Worm (Caenorhabditis elegans) whole organism, L2 larva: ENCODE measurements around the gene ogt-1.
A peak's percentile ranks its signal among the peaks of the same experiment; 100 is the strongest.

Experiments used
- F13H6.1 ChIP-seq: sonication (generic microtip); optimal IDR thresholded peaks from 2 replicates; lab custom pipeline; 2016; ENCODE audit warnings: missing genetic modification characterization, missing compliant biosample characterization
- ama-1 ChIP-seq: fragments of 150-350 bp; optimal IDR thresholded peaks from 2 replicates; lab custom pipeline; 2018; ENCODE audit warnings: inconsistent platforms
- ceh-16 ChIP-seq: fragments of 150-350 bp; optimal IDR thresholded peaks from 2 replicates; lab custom pipeline; 2014; ENCODE audit warnings: missing biosample characterization, missing genetic modification characterization
- crh-2 ChIP-seq: sonication (generic microtip); optimal IDR thresholded peaks from 2 replicates; lab custom pipeline; 2017; ENCODE audit warnings: missing biosample characterization, missing genetic modification characterization
- egl-27 ChIP-seq: sonication (generic microtip); optimal IDR thresholded peaks from 3 replicates; lab custom pipeline; 2017; ENCODE audit warnings: missing biosample characterization, missing genetic modification reagents, missing genetic modification characterization
- elt-3 ChIP-seq: sonication (generic microtip); optimal IDR thresholded peaks from 2 replicates; lab custom pipeline; 2017; ENCODE audit warnings: missing biosample characterization, missing genetic modification characterization
- fos-1 ChIP-seq: fragments of 150-350 bp; optimal IDR thresholded peaks from 2 replicates; lab custom pipeline; 2014; ENCODE audit warnings: missing biosample characterization, missing genetic modification characterization
- gmeb-1 ChIP-seq: fragments of 150-350 bp; optimal IDR thresholded peaks from 2 replicates; lab custom pipeline; 2014; ENCODE audit warnings: missing biosample characterization, missing genetic modification characterization
- lin-11 ChIP-seq: fragments of 150-350 bp; sonication (generic microtip); optimal IDR thresholded peaks from 2 replicates; lab custom pipeline; 2014; ENCODE audit warnings: missing biosample characterization, missing genetic modification characterization, inconsistent platforms, mixed read lengths
- lin-13 ChIP-seq: fragments of 150-350 bp; optimal IDR thresholded peaks from 2 replicates; lab custom pipeline; 2014; ENCODE audit warnings: missing biosample characterization, missing genetic modification reagents, missing genetic modification characterization
- lsy-2 ChIP-seq, 2 experiments: fragments of 150-350 bp in 1 of 2; sonication (generic microtip) in 1 of 2; optimal IDR thresholded peaks; 2 replicates each; lab custom pipeline; 2014 to 2017; ENCODE audit warnings: missing biosample characterization in 2 of 2, missing genetic modification characterization in 2 of 2
- mab-5 ChIP-seq: fragments of 150-350 bp; optimal IDR thresholded peaks from 2 replicates; lab custom pipeline; 2014; ENCODE audit warnings: missing biosample characterization, missing genetic modification characterization
- mdl-1 ChIP-seq, 2 experiments: fragments of 150-350 bp in 1 of 2; sonication (generic microtip) in 1 of 2; optimal IDR thresholded peaks; 2 replicates each; lab custom pipeline; 2017; ENCODE audit warnings: missing biosample characterization in 2 of 2, missing genetic modification characterization in 2 of 2
- nhr-10 ChIP-seq: sonication (generic microtip); optimal IDR thresholded peaks from 2 replicates; lab custom pipeline; 2017; ENCODE audit warnings: missing biosample characterization, missing genetic modification characterization
- nhr-11 ChIP-seq: fragments of 150-350 bp; optimal IDR thresholded peaks from 2 replicates; lab custom pipeline; 2014; ENCODE audit warnings: missing biosample characterization, missing genetic modification characterization
- nhr-12 ChIP-seq: fragments of 150-350 bp; optimal IDR thresholded peaks from 2 replicates; lab custom pipeline; 2014; ENCODE audit warnings: missing biosample characterization, missing genetic modification characterization
- nhr-129 ChIP-seq: fragments of 150-350 bp; optimal IDR thresholded peaks from 2 replicates; lab custom pipeline; 2014; ENCODE audit warnings: missing biosample characterization, missing genetic modification characterization
- nhr-21 ChIP-seq: fragments of 150-350 bp; optimal IDR thresholded peaks from 2 replicates; lab custom pipeline; 2014; ENCODE audit warnings: missing biosample characterization, missing genetic modification characterization
- nhr-23 ChIP-seq: fragments of 150-350 bp; optimal IDR thresholded peaks from 2 replicates; lab custom pipeline; 2014; ENCODE audit warnings: missing biosample characterization, missing genetic modification reagents, missing genetic modification characterization
- nhr-237 ChIP-seq: fragments of 150-350 bp; optimal IDR thresholded peaks from 2 replicates; lab custom pipeline; 2014; ENCODE audit warnings: missing biosample characterization, missing genetic modification characterization
- nhr-25 ChIP-seq: fragments of 150-350 bp; sonication (generic microtip); optimal IDR thresholded peaks from 3 replicates; lab custom pipeline; 2014; ENCODE audit warnings: missing biosample characterization, missing genetic modification characterization
- peb-1 ChIP-seq: fragments of 150-350 bp; optimal IDR thresholded peaks from 2 replicates; lab custom pipeline; 2014; ENCODE audit warnings: missing biosample characterization, missing genetic modification characterization
- sem-4 ChIP-seq: fragments of 150-350 bp; optimal IDR thresholded peaks from 2 replicates; lab custom pipeline; 2014; ENCODE audit warnings: missing biosample characterization, missing genetic modification reagents, missing genetic modification characterization
- skn-1 ChIP-seq: sonication (generic microtip); optimal IDR thresholded peaks from 2 replicates; lab custom pipeline; 2017; ENCODE audit warnings: missing biosample characterization, missing genetic modification characterization
- sma-3 ChIP-seq: sonication (generic microtip); optimal IDR thresholded peaks from 2 replicates; lab custom pipeline; 2016; ENCODE audit warnings: missing genetic modification reagents, missing genetic modification characterization, missing compliant biosample characterization
- sma-9 ChIP-seq, 2 experiments: fragments of 150-350 bp in 1 of 2; sonication (generic microtip) in 1 of 2; optimal IDR thresholded peaks; 2 replicates each; lab custom pipeline; 2014 to 2016; ENCODE audit warnings: missing genetic modification characterization in 2 of 2, mild to moderate bottlenecking in 1 of 2, missing biosample characterization in 1 of 2, missing compliant biosample characterization in 1 of 2, missing genetic modification reagents in 1 of 2, moderate library complexity in 1 of 2
- snpc-4 ChIP-seq: fragments of 150-350 bp; optimal IDR thresholded peaks from 2 replicates; lab custom pipeline; 2014; ENCODE audit warnings: missing biosample characterization, missing genetic modification characterization
- unc-39 ChIP-seq: fragments of 150-350 bp; optimal IDR thresholded peaks from 2 replicates; lab custom pipeline; 2014; ENCODE audit warnings: missing biosample characterization, missing genetic modification characterization
- unc-55 ChIP-seq: fragments of 150-350 bp; sonication (generic microtip); optimal IDR thresholded peaks from 3 replicates; lab custom pipeline; 2014; ENCODE audit warnings: missing biosample characterization, missing genetic modification reagents, missing genetic modification characterization
- zag-1 ChIP-seq: fragments of 150-350 bp; optimal IDR thresholded peaks from 2 replicates; lab custom pipeline; 2014; ENCODE audit warnings: missing biosample characterization, missing genetic modification characterization
- ztf-4 ChIP-seq: fragments of 150-350 bp; optimal IDR thresholded peaks from 2 replicates; lab custom pipeline; 2014; ENCODE audit warnings: missing biosample characterization, missing genetic modification characterization

Gene ogt-1

ce11 chrIII:7141285-7141715, 12.3 kb downstream of the ogt-1 start:
- TF ChIP-seq lsy-2 (tag; optimal IDR thresholded peaks at IDR 0.05; lab: Kevin White, UChicago), result peak; percentile 12 to 58
- no peak for TF ChIP-seq nhr-23 (tag; lab: Kevin White, UChicago)
- TF ChIP-seq peb-1 (tag; lab: Kevin White, UChicago), result no peak
- no peak for TF ChIP-seq elt-3 (tag; lab: Kevin White, UChicago)
- peak; percentile 72 for TF ChIP-seq gmeb-1 (tag; lab: Kevin White, UChicago)
- TF ChIP-seq snpc-4, result peak; percentile 97
- peak; percentile 26 for TF ChIP-seq nhr-129 (tag; lab: Kevin White, UChicago)
- TF ChIP-seq crh-2 (tag; lab: Kevin White, UChicago), result peak; percentile 56
- TF ChIP-seq ama-1 (lab: Kevin White, UChicago), result peak; percentile 91
- TF ChIP-seq sma-3 (GFP tag; lab: Kevin White, UChicago), result peak; percentile 31
- TF ChIP-seq mdl-1 (tag; optimal IDR thresholded peaks at IDR 0.05; lab: Kevin White, UChicago), result peak in 1 of 2 experiments; percentile 47
- TF ChIP-seq F13H6.1, result peak; percentile 39
- TF ChIP-seq sem-4 (tag; lab: Kevin White, UChicago), result no peak
- TF ChIP-seq nhr-21 (tag; lab: Kevin White, UChicago), result peak; percentile 25
- peak; percentile 70 for TF ChIP-seq egl-27 (tag; lab: Kevin White, UChicago)
- TF ChIP-seq sma-9 (GFP tag; optimal IDR thresholded peaks at IDR 0.05; lab: Kevin White, UChicago), result peak; percentile 77
- TF ChIP-seq sma-9 (tag; optimal IDR thresholded peaks at IDR 0.05; lab: Kevin White, UChicago), result no peak
- TF ChIP-seq nhr-10, result peak; percentile 38
- TF ChIP-seq fos-1 (tag; lab: Kevin White, UChicago), result peak; percentile 25

- TF ChIP-seq F13H6.1 (peak; percentile 12), lin-11 (tag; lab: Kevin White, UChicago) (no peak), nhr-21 (tag; lab: Kevin White, UChicago) (peak; percentile 29), sma-9 (GFP tag; optimal IDR thresholded peaks at IDR 0.05; lab: Kevin White, UChicago) (peak; percentile 35), sma-9 (tag; optimal IDR thresholded peaks at IDR 0.05; lab: Kevin White, UChicago) (no peak), ama-1 (lab: Kevin White, UChicago) (peak; percentile 78), egl-27 (tag; lab: Kevin White, UChicago) (no peak), gmeb-1 (tag; lab: Kevin White, UChicago) (peak; percentile 21), lsy-2 (tag; optimal IDR thresholded peaks at IDR 0.05; lab: Kevin White, UChicago) (peak in 1 of 2 experiments; percentile 53), lin-13 (peak; percentile 17), fos-1 (tag; lab: Kevin White, UChicago) (peak; percentile 2), sma-3 (GFP tag; lab: Kevin White, UChicago) (peak; percentile 73), unc-55 (GFP tag; lab: Kevin White, UChicago) (no peak), crh-2 (tag; lab: Kevin White, UChicago) (peak; percentile 30), nhr-12 (no peak), ceh-16 (tag; lab: Kevin White, UChicago) (peak; percentile 17), nhr-129 (tag; lab: Kevin White, UChicago) (no peak), snpc-4 (peak; percentile 96)
Measured at ce11 chrIII:7140228-7140710, 13.3 kb downstream of the ogt-1 start.

- TF ChIP-seq lsy-2 (tag; optimal IDR thresholded peaks at IDR 0.05; lab: Kevin White, UChicago) (no peak), crh-2 (tag; lab: Kevin White, UChicago) (no peak), nhr-11 (tag; lab: Kevin White, UChicago) (no peak), mab-5 (no peak), unc-39 (tag; lab: Kevin White, UChicago) (no peak), unc-55 (GFP tag; lab: Kevin White, UChicago) (no peak), mdl-1 (tag; optimal IDR thresholded peaks at IDR 0.05; lab: Kevin White, UChicago) (no peak), nhr-25 (no peak), nhr-21 (tag; lab: Kevin White, UChicago) (no peak), fos-1 (tag; lab: Kevin White, UChicago) (no peak), skn-1 (tag; lab: Kevin White, UChicago) (no peak), zag-1 (tag; lab: Kevin White, UChicago) (no peak), nhr-10 (no peak), egl-27 (tag; lab: Kevin White, UChicago) (no peak)
Measured at ce11 chrIII:7138178-7138577, 15.4 kb downstream of the ogt-1 start, which contains the start of gene B0280.11. Gene B0280.11, minus strand, starts transcription at chrIII:7138278.

- TF ChIP-seq lin-11 (tag; lab: Kevin White, UChicago), result no peak
- TF ChIP-seq sma-9 (GFP tag; optimal IDR thresholded peaks at IDR 0.05; lab: Kevin White, UChicago), result no peak
- TF ChIP-seq sma-9 (tag; optimal IDR thresholded peaks at IDR 0.05; lab: Kevin White, UChicago), result no peak
- TF ChIP-seq nhr-21 (tag; lab: Kevin White, UChicago), result no peak
- no peak for TF ChIP-seq gmeb-1 (tag; lab: Kevin White, UChicago)
- no peak for TF ChIP-seq nhr-237 (tag; lab: Kevin White, UChicago)
- no peak for TF ChIP-seq lsy-2 (tag; optimal IDR thresholded peaks at IDR 0.05; lab: Kevin White, UChicago)
- TF ChIP-seq ama-1 (lab: Kevin White, UChicago), result no peak
- TF ChIP-seq skn-1 (tag; lab: Kevin White, UChicago), result no peak
- TF ChIP-seq F13H6.1, result no peak
- TF ChIP-seq nhr-11 (tag; lab: Kevin White, UChicago), result no peak
- no peak for TF ChIP-seq ztf-4
- no peak for TF ChIP-seq unc-55 (GFP tag; lab: Kevin White, UChicago)
- TF ChIP-seq, all 48 proteins: peak for 0
Measured at ce11 chrIII:7136015-7136414, 17.6 kb downstream of the ogt-1 start, which contains the start of gene B0280.17. Gene B0280.17, minus strand, starts transcription at chrIII:7136115.
